Worm (Caenorhabditis elegans) whole organism, young adult: ENCODE results near the gene C32D5.11.

ENCODE experiments used
- F22D6.2 ChIP-seq: sonication (generic microtip); optimal IDR thresholded peaks from 2 replicates; lab custom pipeline; 2016; ENCODE audit warnings: mild to moderate bottlenecking, missing genetic modification characterization, missing compliant biosample characterization
- F49E8.2 ChIP-seq: sonication (generic microtip); optimal IDR thresholded peaks from 3 replicates; lab custom pipeline; 2017; ENCODE audit warnings: missing genetic modification characterization, mild to moderate bottlenecking, missing compliant biosample characterization, antibody characterized with exemption, moderate library complexity; ENCODE audit not compliant: insufficient read depth
- Y53F4B.3 ChIP-seq: fragments of 200-800 bp; sonication (Bioruptor generic); IDR thresholded peaks from 2 replicates; pipeline ENCODE4 v1.3.6; 2022; ENCODE audit warnings: missing genetic modification reagents, missing genetic modification characterization, missing compliant biosample characterization
- akir-1 ChIP-seq: fragments of 200-800 bp; sonication (Bioruptor generic); optimal IDR thresholded peaks from 2 replicates; lab custom pipeline; 2018; ENCODE audit warnings: mild to moderate bottlenecking, missing genetic modification characterization, moderate library complexity, missing compliant biosample characterization
- ceh-91 ChIP-seq: fragments of 200-800 bp; sonication (Bioruptor generic); IDR thresholded peaks from 2 replicates; pipeline ENCODE4 v1.3.6; 2022; ENCODE audit warnings: missing genetic modification reagents, missing genetic modification characterization, missing compliant biosample characterization
- egl-18 ChIP-seq: fragments of 200-800 bp; sonication (Bioruptor generic); IDR thresholded peaks from 2 replicates; pipeline ENCODE4 v1.3.6; 2022; ENCODE audit warnings: missing genetic modification reagents, missing genetic modification characterization, missing compliant biosample characterization
- hrde-1 ChIP-seq: sonication (generic microtip); optimal IDR thresholded peaks from 2 replicates; lab custom pipeline; 2016; ENCODE audit warnings: missing genetic modification characterization, mild to moderate bottlenecking, missing compliant biosample characterization, moderate library complexity, missing genotype, missing genetic modification reagents, borderline replicate concordance
- snpc-3.4 ChIP-seq: sonication (generic microtip); optimal IDR thresholded peaks from 2 replicates; lab custom pipeline; 2017; ENCODE audit warnings: missing genetic modification characterization, mild to moderate bottlenecking, missing compliant biosample characterization, antibody characterized with exemption, moderate library complexity, missing genotype, missing genetic modification reagents
- xnd-1 ChIP-seq: sonication (generic microtip); optimal IDR thresholded peaks from 2 replicates; lab custom pipeline; 2016; ENCODE audit warnings: missing genotype, missing genetic modification reagents, missing genetic modification characterization, missing compliant biosample characterization
- ztf-22 ChIP-seq: fragments of 200-800 bp; sonication (Bioruptor generic); optimal IDR thresholded peaks from 2 replicates; lab custom pipeline; 2018; ENCODE audit warnings: mild to moderate bottlenecking, missing genetic modification characterization, moderate library complexity, missing compliant biosample characterization

C32D5.11 gene

ce11 chrII:6306125-6306524 lies 49.1 kb downstream of the C32D5.11 start, which contains the start of gene C29F5.8 (continued):
- no peak for TF ChIP-seq ceh-91

- TF ChIP-seq snpc-3.4: no peak
- no peak for TF ChIP-seq egl-18 (GFP tag; lab: Robert Waterston, UW)
- no peak for TF ChIP-seq F49E8.2 (tag; lab: Kevin White, UChicago)
- no peak for TF ChIP-seq F22D6.2
- no peak for TF ChIP-seq xnd-1 (tag; lab: Kevin White, UChicago)
- TF ChIP-seq Y53F4B.3 (GFP tag; lab: Robert Waterston, UW): no peak
- TF ChIP-seq hrde-1 (tag; lab: Kevin White, UChicago): no peak
- no peak for TF ChIP-seq akir-1 (GFP tag; lab: Kevin White, UChicago)
- no peak for TF ChIP-seq ztf-22 (GFP tag; lab: Kevin White, UChicago)
Observed at ce11 chrII:6303209-6303740, 52.0 kb downstream of the C32D5.11 start, which contains the start of gene C29F5.1. TSS of gene C29F5.1 (plus strand) at chrII:6303525.
